Worm (Caenorhabditis elegans): ENCODE data around the gene zyx-1.
A peak's percentile ranks its signal among the peaks of the same experiment; 100 is the strongest.

Gene zyx-1

DNA sequence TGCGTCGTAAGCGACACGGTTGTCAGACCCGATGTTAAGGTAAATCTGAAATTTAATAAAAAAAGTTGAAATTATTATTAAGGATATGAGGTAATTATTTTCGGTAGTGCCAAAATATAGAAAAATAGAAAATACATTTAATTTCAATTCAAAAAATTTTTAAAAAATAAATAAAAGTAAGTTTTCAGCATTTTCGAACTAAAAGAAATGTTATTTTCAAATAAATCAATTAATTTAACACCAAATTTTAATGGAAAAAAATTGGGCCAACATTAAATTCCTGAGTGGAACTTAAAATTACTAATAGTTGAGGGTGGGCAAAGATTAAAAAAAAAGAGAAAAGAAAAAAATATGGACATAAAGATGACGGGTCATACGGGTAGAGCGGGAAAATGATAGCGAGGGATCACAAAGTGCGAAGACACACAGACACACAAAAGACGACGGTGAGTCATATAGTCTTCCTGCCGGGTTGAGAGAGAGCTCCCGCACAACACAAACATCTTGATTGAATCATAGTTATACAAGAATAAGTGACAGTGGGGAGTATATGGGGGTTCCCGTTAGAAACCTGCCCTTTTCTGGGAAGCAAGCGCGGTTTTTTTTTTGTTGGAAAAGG, 30.8 kb upstream of the zyx-1 start, which contains the start of gene max-2:
Gene max-2, minus strand, starts transcription at position 51 of the 619 bp plus-strand sequence.
- no peak for TF ChIP-seq T26A5.8 (tag; optimal IDR thresholded peaks at IDR 0.05)
- TF ChIP-seq C06A6.2 (GFP tag; conservative IDR thresholded peaks at IDR 0.05) = no peak
- peak; percentile 33; the same call in 1 of the 2 replicates for TF ChIP-seq dox-1 (GFP tag; IDR thresholded peaks at IDR 0.05)
- no peak for TF ChIP-seq cebp-1 (GFP tag; IDR thresholded peaks at IDR 0.05)
- peak; percentile 27 for TF ChIP-seq cebp-1 (tag; optimal IDR thresholded peaks at IDR 0.05)
- TF ChIP-seq hmg-1.2 (GFP tag; IDR thresholded peaks at IDR 0.05) = peak; percentile 34; the same call in 1 of the 2 replicates
- peak; percentile 66 for TF ChIP-seq nhr-80 (tag; optimal IDR thresholded peaks at IDR 0.05)
- no peak for TF ChIP-seq unc-62 (GFP tag; optimal IDR thresholded peaks at IDR 0.05)
- TF ChIP-seq hrde-1 (tag; optimal IDR thresholded peaks at IDR 0.05; ENCODE audit: borderline replicate concordance) = no peak
- TF ChIP-seq B0035.1 (tag; optimal IDR thresholded peaks at IDR 0.05) = no peak
- no peak for TF ChIP-seq xnd-1 (tag; optimal IDR thresholded peaks at IDR 0.05)

DNA sequence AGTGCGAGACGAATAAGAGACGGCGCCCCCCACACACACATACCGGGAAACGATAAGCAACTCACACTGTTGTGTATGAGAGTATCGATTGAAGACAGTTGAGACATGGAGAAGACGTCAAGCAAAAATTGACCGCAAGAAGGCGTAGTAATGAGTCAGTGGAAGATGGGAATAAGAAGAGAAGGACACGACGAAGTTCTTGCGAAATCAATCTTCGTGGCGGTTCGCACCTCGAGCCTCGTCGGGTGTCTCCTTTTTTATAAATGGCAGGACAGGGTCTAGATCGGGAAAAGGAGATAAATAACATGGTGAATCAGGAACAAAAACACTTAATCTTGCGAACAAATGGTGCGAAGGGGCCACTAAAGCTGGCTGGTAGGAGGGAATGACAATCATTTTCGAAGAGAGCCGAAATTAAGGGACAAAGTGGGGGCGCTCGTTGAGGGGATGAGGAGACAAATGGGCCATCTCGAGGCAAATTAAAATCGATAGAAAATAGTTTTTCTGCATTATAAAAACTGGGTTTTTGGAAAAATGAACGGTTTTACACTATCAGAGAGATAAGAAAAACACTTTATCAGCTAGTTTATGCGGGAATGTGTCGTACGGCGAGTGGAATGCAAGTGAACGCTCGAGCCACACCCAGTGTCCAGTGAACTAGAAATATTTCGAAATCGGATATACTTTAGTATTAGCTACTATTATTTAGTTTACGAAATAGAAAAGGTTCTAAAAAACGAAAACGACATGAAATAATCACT, 27.2 kb upstream of the zyx-1 start:
- no peak for TF ChIP-seq F55B11.4 (tag; optimal IDR thresholded peaks at IDR 0.05; ENCODE audit: borderline replicate concordance, insufficient read depth)
- no peak for TF ChIP-seq F57C9.4 (tag; optimal IDR thresholded peaks at IDR 0.05)
- no peak for TF ChIP-seq ceh-27 (GFP tag; optimal IDR thresholded peaks at IDR 0.05)
- TF ChIP-seq egl-18 (GFP tag; IDR thresholded peaks at IDR 0.05) = no peak
- 0 out of 2 replicates have a peak, but pooled peaks have one; percentile 1 for TF ChIP-seq dox-1 (GFP tag; IDR thresholded peaks at IDR 0.05)
- no peak for TF ChIP-seq ZK185.1 (tag; optimal IDR thresholded peaks at IDR 0.05; ENCODE audit: poor library complexity, severe bottlenecking)
- no peak for TF ChIP-seq lir-1 (GFP tag; conservative IDR thresholded peaks at IDR 0.05)
- no peak for TF ChIP-seq cebp-1 (GFP tag; IDR thresholded peaks at IDR 0.05)
- peak; percentile 64 for TF ChIP-seq cebp-1 (tag; optimal IDR thresholded peaks at IDR 0.05)

DNA sequence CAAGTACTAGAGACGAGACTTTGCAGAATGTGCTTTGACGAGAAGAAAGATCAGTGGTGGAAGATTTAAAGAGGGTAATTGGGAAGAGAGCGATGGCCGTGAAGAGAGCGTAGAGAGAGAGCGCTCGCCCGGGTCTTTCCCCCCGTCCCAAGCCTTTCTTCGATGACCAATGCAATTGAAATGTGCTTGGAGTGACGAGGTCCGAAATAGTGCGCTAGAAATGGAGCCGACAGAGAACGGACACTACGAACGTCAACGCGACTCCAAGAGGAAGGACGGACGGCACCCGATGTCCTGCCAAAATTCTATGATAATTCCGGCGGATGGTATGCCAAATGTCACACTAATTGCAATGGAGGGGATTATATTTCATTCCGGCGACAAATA, 26.7 kb upstream of the zyx-1 start:
- TF ChIP-seq lsy-27 (tag; optimal IDR thresholded peaks at IDR 0.05; ENCODE audit: borderline replicate concordance, insufficient read depth) (no peak), F57C9.4 (tag; optimal IDR thresholded peaks at IDR 0.05) (no peak), lin-54 (GFP tag; optimal IDR thresholded peaks at IDR 0.05) (no peak), snpc-4 (GFP tag; optimal IDR thresholded peaks at IDR 0.05) (no peak), snpc-4 (tag; optimal IDR thresholded peaks at IDR 0.05) (no peak), cebp-1 (GFP tag; IDR thresholded peaks at IDR 0.05) (no peak), cebp-1 (tag; optimal IDR thresholded peaks at IDR 0.05) (peak; percentile 8), T26A5.8 (tag; optimal IDR thresholded peaks at IDR 0.05) (no peak), pha-4 (tag; optimal IDR thresholded peaks at IDR 0.05) (no peak), lin-35 (GFP tag; optimal IDR thresholded peaks at IDR 0.05) (no peak), zfh-2 (GFP tag; conservative IDR thresholded peaks at IDR 0.05) (peak; percentile 61; the same call in 1 of the 2 replicates), madf-3 (GFP tag; IDR thresholded peaks at IDR 0.05) (0 out of 2 replicates have a peak, but pooled peaks have one; percentile 13), hmg-1.2 (GFP tag; IDR thresholded peaks at IDR 0.05) (peak; percentile 33; the same call in 1 of the 2 replicates)

DNA sequence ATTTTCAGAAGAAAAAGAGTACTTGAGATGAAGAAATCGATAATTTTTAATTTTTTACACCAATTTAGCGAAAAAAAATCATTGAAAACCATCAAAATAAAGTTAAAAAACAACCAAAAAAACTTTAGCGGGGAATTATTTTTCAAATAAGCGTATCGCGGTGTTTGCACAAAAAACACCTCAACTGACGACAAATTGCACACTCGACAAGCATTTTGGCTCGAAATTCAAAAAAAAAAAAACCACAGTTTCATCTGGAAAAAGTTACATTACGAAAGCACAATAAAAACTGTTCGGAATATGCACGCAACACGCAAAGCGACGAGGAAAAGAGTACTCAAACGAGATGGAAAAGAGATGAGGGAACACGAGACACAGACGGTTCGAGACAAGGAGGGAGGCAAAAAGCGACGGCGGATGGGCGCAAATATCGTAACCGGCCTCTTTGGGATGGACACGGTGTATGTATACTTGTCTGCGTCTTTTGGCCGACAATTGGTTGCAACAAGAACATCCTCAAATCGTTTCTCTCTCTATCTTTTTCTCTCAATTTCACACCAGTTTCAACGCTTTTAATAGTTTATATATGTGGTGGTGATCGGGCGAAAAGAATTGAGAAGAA, 26.0 kb upstream of the zyx-1 start:
- no peak for TF ChIP-seq ceh-100 (GFP tag; IDR thresholded peaks at IDR 0.05)
- TF ChIP-seq T26A5.8 (tag; optimal IDR thresholded peaks at IDR 0.05) = no peak
- TF ChIP-seq lir-1 (GFP tag; conservative IDR thresholded peaks at IDR 0.05) = no peak
- no peak for TF ChIP-seq Y53F4B.3 (GFP tag; IDR thresholded peaks at IDR 0.05)
- TF ChIP-seq tbx-9 (tag; optimal IDR thresholded peaks at IDR 0.05; ENCODE audit: borderline replicate concordance) = no peak
- TF ChIP-seq egl-18 (GFP tag; IDR thresholded peaks at IDR 0.05) = no peak
- TF ChIP-seq sea-2 (GFP tag; IDR thresholded peaks at IDR 0.05) = no peak
- TF ChIP-seq attf-6 (GFP tag; IDR thresholded peaks at IDR 0.05) = no peak
- TF ChIP-seq dox-1 (GFP tag; IDR thresholded peaks at IDR 0.05) = peak; percentile 24; the same call in 1 of the 2 replicates
- TF ChIP-seq lin-35 (GFP tag; optimal IDR thresholded peaks at IDR 0.05) = no peak
- TF ChIP-seq ZK185.1 (tag; optimal IDR thresholded peaks at IDR 0.05; ENCODE audit: poor library complexity, severe bottlenecking) = peak; percentile 3
- TF ChIP-seq lsl-1 (GFP tag; optimal IDR thresholded peaks at IDR 0.05) = peak; percentile 40
- peak; percentile 28; the same call in 1 of the 2 replicates for TF ChIP-seq F33H1.4 (GFP tag; IDR thresholded peaks at IDR 0.05)
- no peak for TF ChIP-seq ceh-91 (GFP tag; IDR thresholded peaks at IDR 0.05)
- peak; percentile 2 for TF ChIP-seq xnd-1 (tag; optimal IDR thresholded peaks at IDR 0.05)
- TF ChIP-seq mcd-1 (GFP tag; IDR thresholded peaks at IDR 0.05) = peak; percentile 34
- TF ChIP-seq lin-54 (GFP tag; optimal IDR thresholded peaks at IDR 0.05) = peak; percentile 41
- TF ChIP-seq mes-4 (tag; optimal IDR thresholded peaks at IDR 0.05) = no peak
- TF ChIP-seq cebp-2 (GFP tag; IDR thresholded peaks at IDR 0.05) = no peak
- TF ChIP-seq chd-7 (tag; optimal IDR thresholded peaks at IDR 0.05) = no peak
- TF ChIP-seq F23B12.7 (tag; optimal IDR thresholded peaks at IDR 0.05; ENCODE audit: insufficient read depth) = no peak

Data from whole organism, young adult.